Fruit fly (Drosophila melanogaster) whole organism, embryonic: ENCODE data around the gene unk.

Experiments used
- ATbp ChIP-seq: fragments of 200-800 bp; sonication (Bioruptor generic); optimal IDR thresholded peaks from 2 replicates; lab custom pipeline; 2017; ENCODE audit warnings: missing biosample characterization, mild to moderate bottlenecking, missing genetic modification characterization, missing genetic modification reagents
- Antp ChIP-seq: fragments of 200-800 bp; sonication (Bioruptor generic); optimal IDR thresholded peaks from 3 replicates; lab custom pipeline; 2016; ENCODE audit warnings: missing biosample characterization, missing genetic modification characterization
- Bdp1 ChIP-seq: fragments of 200-800 bp; sonication (Bioruptor generic); optimal IDR thresholded peaks from 3 replicates; lab custom pipeline; 2016; ENCODE audit warnings: missing biosample characterization, missing genetic modification characterization
- CG10274 ChIP-seq: fragments of 200-800 bp; sonication (Bioruptor generic); optimal IDR thresholded peaks from 3 replicates; lab custom pipeline; 2017; ENCODE audit warnings: missing biosample characterization, mild to moderate bottlenecking, missing genetic modification characterization
- CG14014 ChIP-seq: fragments of 200-800 bp; sonication (Bioruptor generic); IDR thresholded peaks from 2 replicates; pipeline ENCODE4 v1.3.6; 2022; ENCODE audit warnings: missing biosample characterization, missing genetic modification characterization
- CG15073 ChIP-seq: fragments of 200-800 bp; sonication (Bioruptor generic); optimal IDR thresholded peaks from 2 replicates; lab custom pipeline; 2016; ENCODE audit warnings: missing biosample characterization, missing genetic modification characterization
- CG15269 ChIP-seq: fragments of 200-800 bp; sonication (Bioruptor generic); optimal IDR thresholded peaks from 2 replicates; lab custom pipeline; 2018; ENCODE audit warnings: missing biosample characterization, mild to moderate bottlenecking, missing genetic modification characterization, moderate library complexity
- CG15601 ChIP-seq: fragments of 200-800 bp; sonication (Bioruptor generic); optimal IDR thresholded peaks from 3 replicates; lab custom pipeline; 2019; ENCODE audit warnings: missing biosample characterization, mild to moderate bottlenecking, missing genetic modification characterization, moderate library complexity
- CG2875 ChIP-seq: fragments of 200-800 bp; sonication (Bioruptor generic); optimal IDR thresholded peaks from 2 replicates; lab custom pipeline; 2017; ENCODE audit warnings: missing biosample characterization, mild to moderate bottlenecking, missing genetic modification characterization, missing genetic modification reagents
- CG30403 ChIP-seq: fragments of 200-800 bp; sonication (Bioruptor generic); optimal IDR thresholded peaks from 3 replicates; lab custom pipeline; 2016; ENCODE audit warnings: missing biosample characterization, missing genetic modification characterization
- CG32532 ChIP-seq: fragments of 200-800 bp; sonication (Bioruptor generic); IDR thresholded peaks from 2 replicates; pipeline ENCODE4 v1.3.6; 2022; ENCODE audit warnings: missing biosample characterization, missing genetic modification characterization
- CG4282 ChIP-seq: fragments of 200-800 bp; sonication (Bioruptor generic); optimal IDR thresholded peaks from 2 replicates; lab custom pipeline; 2016; ENCODE audit warnings: missing biosample characterization, missing genetic modification characterization
- CG6654 ChIP-seq: fragments of 200-800 bp; sonication (Bioruptor generic); optimal IDR thresholded peaks from 2 replicates; lab custom pipeline; 2017; ENCODE audit warnings: missing biosample characterization, mild to moderate bottlenecking, missing genetic modification characterization
- CG6765 ChIP-seq: fragments of 200-800 bp; sonication (Bioruptor generic); optimal IDR thresholded peaks from 3 replicates; lab custom pipeline; 2017; ENCODE audit warnings: missing biosample characterization, mild to moderate bottlenecking, missing genetic modification characterization
- CG7839 ChIP-seq: fragments of 200-800 bp; sonication (Bioruptor generic); optimal IDR thresholded peaks from 3 replicates; lab custom pipeline; 2018; ENCODE audit warnings: missing biosample characterization, mild to moderate bottlenecking, missing genetic modification characterization, moderate library complexity
- CG8388 ChIP-seq: fragments of 200-800 bp; sonication (Bioruptor generic); optimal IDR thresholded peaks from 2 replicates; lab custom pipeline; 2019; ENCODE audit warnings: missing biosample characterization, mild to moderate bottlenecking, missing genetic modification characterization, moderate library complexity
- Drgx ChIP-seq: fragments of 200-800 bp; sonication (Bioruptor generic); IDR thresholded peaks from 2 replicates; pipeline ENCODE4 v1.3.6; 2022; ENCODE audit warnings: missing biosample characterization, missing genetic modification characterization
- Elba2 ChIP-seq: fragments of 200-800 bp; sonication (Bioruptor generic); optimal IDR thresholded peaks from 3 replicates; lab custom pipeline; 2016; ENCODE audit warnings: missing biosample characterization, missing genetic modification characterization
- HLH4C ChIP-seq: fragments of 200-800 bp; sonication (Bioruptor generic); IDR thresholded peaks from 3 replicates; pipeline ENCODE4 v1.3.6; 2022; ENCODE audit warnings: missing biosample characterization, missing genetic modification characterization; ENCODE audit not compliant: partially characterized antibody
- HmgD ChIP-seq: fragments of 200-800 bp; sonication (Bioruptor generic); optimal IDR thresholded peaks from 3 replicates; lab custom pipeline; 2016; ENCODE audit warnings: missing biosample characterization, missing genetic modification characterization
- Kr ChIP-seq: fragments of 200-800 bp; sonication (Bioruptor generic); optimal IDR thresholded peaks from 2 replicates; lab custom pipeline; 2017; ENCODE audit warnings: missing biosample characterization, mild to moderate bottlenecking, missing genetic modification characterization
- Mad ChIP-seq: fragments of 200-800 bp; sonication (Bioruptor generic); optimal IDR thresholded peaks from 2 replicates; lab custom pipeline; 2016; ENCODE audit warnings: missing biosample characterization, missing genetic modification characterization
- Opbp ChIP-seq: fragments of 200-800 bp; sonication (Bioruptor generic); IDR thresholded peaks from 3 replicates; pipeline ENCODE4 v1.3.6; 2022; ENCODE audit warnings: missing biosample characterization, missing genetic modification characterization; ENCODE audit not compliant: partially characterized antibody
- Poxn ChIP-seq: fragments of 200-800 bp; sonication (Bioruptor generic); IDR thresholded peaks from 2 replicates; pipeline ENCODE4 v1.3.6; 2022; ENCODE audit warnings: missing biosample characterization, missing genetic modification characterization
- Rfx ChIP-seq: fragments of 200-800 bp; sonication (Bioruptor generic); IDR thresholded peaks from 2 replicates; pipeline ENCODE4 v1.3.6; 2022; ENCODE audit warnings: missing biosample characterization, missing genetic modification characterization
- Sry-β ChIP-seq: fragments of 200-800 bp; sonication (Bioruptor generic); optimal IDR thresholded peaks from 2 replicates; lab custom pipeline; 2018; ENCODE audit warnings: missing biosample characterization, mild to moderate bottlenecking, missing genetic modification characterization, moderate library complexity
- Xrp1 ChIP-seq: fragments of 200-800 bp; sonication (Bioruptor generic); IDR thresholded peaks from 2 replicates; pipeline ENCODE4 v1.3.6; 2022; ENCODE audit warnings: missing biosample characterization, missing genetic modification characterization
- aop ChIP-seq: fragments of 200-800 bp; sonication (Bioruptor generic); IDR thresholded peaks from 2 replicates; pipeline ENCODE4 v1.3.6; 2022; ENCODE audit warnings: missing biosample characterization, missing genetic modification characterization
- ara ChIP-seq: fragments of 200-800 bp; sonication (Bioruptor generic); IDR thresholded peaks from 2 replicates; pipeline ENCODE4 v1.3.6; 2022; ENCODE audit warnings: missing biosample characterization, missing genetic modification characterization
- bsh ChIP-seq, 2 experiments: fragments of 200-800 bp; sonication (Bioruptor generic); optimal IDR thresholded peaks; 2 replicates each; lab custom pipeline; 2017 to 2018; ENCODE audit warnings: mild to moderate bottlenecking in 2 of 2, missing biosample characterization in 2 of 2, missing genetic modification characterization in 2 of 2, moderate library complexity in 1 of 2
- btn ChIP-seq: fragments of 200-800 bp; sonication (Bioruptor generic); optimal IDR thresholded peaks from 2 replicates; lab custom pipeline; 2016; ENCODE audit warnings: missing biosample characterization, missing genetic modification characterization
- cato ChIP-seq: fragments of 200-800 bp; sonication (Bioruptor generic); optimal IDR thresholded peaks from 2 replicates; lab custom pipeline; 2016; ENCODE audit warnings: missing biosample characterization, missing genetic modification characterization, borderline replicate concordance
- crol ChIP-seq: fragments of 200-800 bp; sonication (Bioruptor generic); IDR thresholded peaks from 2 replicates; pipeline ENCODE4 v1.3.6; 2022; ENCODE audit warnings: missing biosample characterization, missing genetic modification characterization
- gce ChIP-seq: fragments of 200-800 bp; sonication (Bioruptor generic); IDR thresholded peaks from 3 replicates; pipeline ENCODE4 v1.3.6; 2022; ENCODE audit warnings: missing biosample characterization, missing genetic modification characterization
- gcm ChIP-seq: fragments of 200-800 bp; sonication (Bioruptor generic); optimal IDR thresholded peaks from 2 replicates; lab custom pipeline; 2019; ENCODE audit warnings: missing biosample characterization, mild to moderate bottlenecking, missing genetic modification characterization, moderate library complexity
- gem ChIP-seq: fragments of 200-800 bp; sonication (Bioruptor generic); optimal IDR thresholded peaks from 2 replicates; lab custom pipeline; 2019; ENCODE audit warnings: missing biosample characterization, mild to moderate bottlenecking, missing genetic modification characterization, moderate library complexity
- gsb ChIP-seq: fragments of 200-800 bp; sonication (Bioruptor generic); IDR thresholded peaks from 2 replicates; pipeline ENCODE4 v1.3.6; 2022; ENCODE audit warnings: missing biosample characterization, missing genetic modification characterization
- lbe ChIP-seq: fragments of 200-800 bp; sonication (Bioruptor generic); optimal IDR thresholded peaks from 2 replicates; lab custom pipeline; 2016; ENCODE audit warnings: missing biosample characterization, mild to moderate bottlenecking, missing genetic modification characterization
- lola ChIP-seq, 3 experiments: fragments of >200 bp in 2 of 3; fragments of 200-800 bp in 1 of 3; sonication (Bioruptor generic) in 1 of 3; optimal IDR thresholded peaks; 2 replicates each; lab custom pipeline; 2017 to 2019; ENCODE audit warnings: missing biosample characterization in 3 of 3, missing genetic modification characterization in 3 of 3, mild to moderate bottlenecking in 1 of 3, moderate library complexity in 1 of 3
- nom ChIP-seq: fragments of 200-800 bp; sonication (Bioruptor generic); optimal IDR thresholded peaks from 2 replicates; lab custom pipeline; 2017; ENCODE audit warnings: missing biosample characterization, missing genetic modification characterization, mild to moderate bottlenecking, moderate library complexity, missing genetic modification reagents
- rib ChIP-seq: fragments of 200-800 bp; sonication (Bioruptor generic); IDR thresholded peaks from 2 replicates; pipeline ENCODE4 v1.3.6; 2022; ENCODE audit warnings: missing biosample characterization, missing genetic modification characterization
- row ChIP-seq: fragments of 200-800 bp; sonication (Bioruptor generic); IDR thresholded peaks from 3 replicates; pipeline ENCODE4 v1.3.6; 2022; ENCODE audit warnings: missing biosample characterization, missing genetic modification characterization
- stc ChIP-seq: fragments of 200-800 bp; sonication (Bioruptor generic); IDR thresholded peaks from 2 replicates; pipeline ENCODE4 v1.3.6; 2022; ENCODE audit warnings: missing biosample characterization, missing genetic modification characterization
- tap ChIP-seq: fragments of 200-800 bp; optimal IDR thresholded peaks from 3 replicates; lab custom pipeline; 2019; ENCODE audit warnings: missing biosample characterization, mild to moderate bottlenecking, missing genetic modification characterization, moderate library complexity
- tna ChIP-seq: fragments of 200-800 bp; sonication (Bioruptor generic); IDR thresholded peaks from 2 replicates; pipeline ENCODE4 v1.3.6; 2022; ENCODE audit warnings: missing biosample characterization, missing genetic modification characterization; ENCODE audit not compliant: partially characterized antibody
- tup ChIP-seq: fragments of 200-800 bp; sonication (Bioruptor generic); optimal IDR thresholded peaks from 2 replicates; lab custom pipeline; 2016; ENCODE audit warnings: missing biosample characterization, mild to moderate bottlenecking, missing genetic modification characterization, moderate library complexity
- vfl ChIP-seq: fragments of 200-800 bp; sonication (Bioruptor generic); optimal IDR thresholded peaks from 2 replicates; lab custom pipeline; 2016; ENCODE audit warnings: missing biosample characterization, missing genetic modification characterization
- vvl ChIP-seq: fragments of 200-800 bp; sonication (Bioruptor generic); IDR thresholded peaks from 2 replicates; pipeline ENCODE4 v1.3.6; 2022; ENCODE audit warnings: missing biosample characterization, missing genetic modification characterization

The unk gene

dm6 chr3R:23149021-23149571 lies 8.6 kb downstream of the unk start (continued):
- TF ChIP-seq Elba2 (GFP tag; lab: Kevin White, UChicago) (peak; percentile 18), Antp (GFP tag; lab: Kevin White, UChicago) (no peak), Poxn (GFP tag; lab: Robert Waterston, UW) (no peak), gcm (no peak), CG4282 (GFP tag; lab: Kevin White, UChicago) (no peak), gce (GFP tag; lab: Robert Waterston, UW) (no peak), Kr (GFP tag; lab: Kevin White, UChicago) (no peak), CG14014 (GFP tag; lab: Robert Waterston, UW) (no peak), CG6654 (GFP tag; lab: Kevin White, UChicago) (no peak), gsb (GFP tag; lab: Robert Waterston, UW) (no peak), vvl (GFP tag; lab: Robert Waterston, UW) (no peak), CG32532 (no peak), HmgD (GFP tag; lab: Kevin White, UChicago) (no peak), CG8388 (GFP tag; lab: Kevin White, UChicago) (peak; percentile 56)

dm6 chr3R:23148433-23148832 lies 9.2 kb downstream of the unk start:
- TF ChIP-seq gcm (no peak), CG10274 (GFP tag; lab: Kevin White, UChicago) (peak; percentile 94), btn (no peak), rib (no peak), HLH4C (GFP tag; lab: Robert Waterston, UW) (no peak), tna (GFP tag; lab: Robert Waterston, UW) (no peak), Opbp (GFP tag; lab: Robert Waterston, UW) (no peak), CG7839 (tag; lab: Kevin White, UChicago) (no peak), cato (GFP tag; lab: Kevin White, UChicago) (no peak), ara (GFP tag; lab: Robert Waterston, UW) (0 out of 2 replicates have a peak, but pooled peaks have one; percentile 11), CG2875 (GFP tag; lab: Kevin White, UChicago) (no peak), CG6765 (GFP tag; lab: Kevin White, UChicago) (no peak), nom (peak; percentile 39), CG30403 (GFP tag; lab: Kevin White, UChicago) (no peak), stc (GFP tag; lab: Robert Waterston, UW) (no peak), CG15073 (GFP tag; lab: Kevin White, UChicago) (no peak), Drgx (peak; percentile 34; the same call in 1 of the 2 replicates)

DNA sequence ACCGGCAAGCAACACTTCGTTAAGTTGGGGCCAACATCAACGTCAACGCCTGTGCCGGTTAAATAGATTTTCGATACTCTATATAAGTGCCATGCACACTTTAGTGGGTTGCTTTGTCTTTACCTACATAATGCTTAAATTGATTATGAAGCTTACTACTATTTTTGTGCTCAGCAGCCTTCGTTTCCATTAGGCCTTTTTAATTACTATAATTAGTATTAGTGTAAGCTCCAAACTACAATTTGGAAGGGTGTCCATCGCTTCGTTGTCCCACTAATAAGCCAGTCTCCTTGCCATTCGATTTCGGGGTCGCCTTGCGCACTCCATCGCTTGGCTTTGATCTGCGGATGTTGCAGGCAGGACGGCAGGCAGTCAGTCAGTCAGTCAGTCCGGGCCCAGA lies 10.0 kb downstream of the unk start:
- no peak for TF ChIP-seq Bdp1 (GFP tag; lab: Kevin White, UChicago)
- no peak for TF ChIP-seq aop (GFP tag; lab: Robert Waterston, UW)
- TF ChIP-seq Xrp1 (GFP tag; lab: Robert Waterston, UW) = peak; percentile 30; the same call in 1 of the 2 replicates
- no peak for TF ChIP-seq Sry-β (GFP tag; lab: Kevin White, UChicago)
- TF ChIP-seq gem (tag; lab: Kevin White, UChicago) = peak; percentile 26
- TF ChIP-seq Drgx = peak; percentile 64
- no peak for TF ChIP-seq ATbp (GFP tag; lab: Kevin White, UChicago)
- peak in 1 of 2 experiments; percentile 6 for TF ChIP-seq bsh (GFP tag; optimal IDR thresholded peaks at IDR 0.05; lab: Kevin White, UChicago)
- TF ChIP-seq vfl = no peak
- TF ChIP-seq lbe = peak; percentile 64
- peak in 1 of 3 experiments; percentile 2 for TF ChIP-seq lola (GFP tag; optimal IDR thresholded peaks at IDR 0.05; lab: Kevin White, UChicago)
- TF ChIP-seq gsb (GFP tag; lab: Robert Waterston, UW) = no peak
- TF ChIP-seq tup (GFP tag; lab: Kevin White, UChicago) = no peak
- TF ChIP-seq row (GFP tag; lab: Robert Waterston, UW) = 0 out of 3 replicates have a peak, but pooled peaks have one; percentile 11
- TF ChIP-seq crol (GFP tag; lab: Robert Waterston, UW) = peak; percentile 1; the same call in 1 of the 2 replicates
- no peak for TF ChIP-seq CG15269 (tag; lab: Kevin White, UChicago)
- no peak for TF ChIP-seq Rfx (GFP tag; lab: Robert Waterston, UW)
- TF ChIP-seq tap (tag; lab: Kevin White, UChicago) = no peak
- no peak for TF ChIP-seq CG15601 (tag; lab: Kevin White, UChicago)
- TF ChIP-seq Mad (GFP tag; lab: Kevin White, UChicago) = no peak
